Worm (Caenorhabditis elegans) whole organism, midembryonic: Measurements from ENCODE around the gene fbxa-14.

Experiments used
- flt-1 ChIP-seq: fragments of 200-800 bp; sonication (Bioruptor generic); IDR thresholded peaks from 2 replicates; pipeline ENCODE4 v1.3.6; 2022; ENCODE audit warnings: missing genetic modification characterization, missing compliant biosample characterization
- ref-1 ChIP-seq: fragments of 200-800 bp; sonication (Bioruptor generic); conservative IDR thresholded peaks from 2 replicates; pipeline ENCODE4 v1.3.6; 2022; ENCODE audit warnings: missing genetic modification reagents, missing genetic modification characterization, missing compliant biosample characterization

- TF ChIP-seq ref-1 (GFP tag; lab: Robert Waterston, UW) (no peak), flt-1 (GFP tag; lab: Robert Waterston, UW) (no peak)
These were observed 35.8 kb downstream of the fbxa-14 start, which contains the start of gene fbxa-50 for ce11 chrIII:1288473-1289056.
